Worm (Caenorhabditis elegans): ENCODE measurements around the gene F45F2.9.

DNA sequence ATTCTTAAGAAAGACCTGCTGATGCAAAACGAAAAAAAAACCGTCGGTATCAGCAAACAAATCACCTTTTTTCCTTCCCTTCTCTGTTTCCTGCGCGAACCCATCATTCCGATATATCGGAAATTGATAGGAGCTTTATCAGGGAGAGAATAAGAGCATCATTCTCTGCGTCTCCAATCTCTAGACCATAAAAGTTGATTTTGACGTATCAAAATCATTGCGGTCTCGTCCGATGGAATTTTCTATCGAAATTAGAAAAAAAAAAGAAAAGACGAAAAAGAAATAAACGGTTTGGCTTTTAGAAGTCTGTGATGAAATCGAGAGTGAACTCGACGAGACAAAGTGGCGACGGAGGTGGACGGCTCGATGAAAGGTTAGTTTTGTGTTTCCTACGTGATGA is 35.7 kb upstream of the F45F2.9 start, which contains the start of gene stdh-4:
- no peak for TF ChIP-seq unc-62 (GFP tag; optimal IDR thresholded peaks at IDR 0.05)
- no peak for TF ChIP-seq ztf-11 (tag; optimal IDR thresholded peaks at IDR 0.05)
- no peak for TF ChIP-seq lsy-2 (tag; optimal IDR thresholded peaks at IDR 0.05)
- TF ChIP-seq mep-1 (tag; optimal IDR thresholded peaks at IDR 0.05) = no peak
- TF ChIP-seq tbx-8 (GFP tag; optimal IDR thresholded peaks at IDR 0.05) = no peak
- TF ChIP-seq pha-4 (tag; optimal IDR thresholded peaks at IDR 0.05) = no peak
